Fruit fly (Drosophila melanogaster): ENCODE data around the gene CG33688.

Gene CG33688

DNA sequence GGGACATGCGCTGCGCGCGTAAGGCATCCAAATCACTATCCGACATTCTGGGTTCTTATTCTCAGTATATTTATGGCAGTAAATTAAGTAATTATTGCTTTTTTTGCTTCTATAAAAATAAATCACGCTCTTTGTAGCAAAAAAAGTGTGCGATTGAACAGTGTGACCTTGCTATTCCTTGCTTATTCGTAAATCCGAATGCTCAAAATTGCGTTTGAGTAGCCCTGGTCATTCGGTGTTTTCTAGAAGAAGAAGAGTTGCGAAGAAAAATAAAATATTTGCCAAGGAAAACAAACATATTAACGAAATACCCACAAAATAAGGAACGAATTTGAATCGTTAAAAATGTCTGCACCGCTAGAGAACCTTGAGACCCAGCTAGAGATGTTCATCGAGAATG is 32.8 kb downstream of the CG33688 start, which contains the start of the genes PDCD-5 and MED10 (continued):
- TF ChIP-seq HmgD (GFP tag; optimal IDR thresholded peaks at IDR 0.05), result peak; percentile 35
- no peak for TF ChIP-seq Ssrp (tag; optimal IDR thresholded peaks at IDR 0.05)
- TF ChIP-seq CG11560 (tag; IDR thresholded peaks at IDR 0.05), result peak; percentile 90
- TF ChIP-seq zen (tag; optimal IDR thresholded peaks at IDR 0.05), result peak; percentile 36
- no peak for TF ChIP-seq lov (optimal IDR thresholded peaks at IDR 0.05)
- no peak for TF ChIP-seq lov (GFP tag; IDR thresholded peaks at IDR 0.05)
- peak; percentile 77 for TF ChIP-seq CG9797 (GFP tag; optimal IDR thresholded peaks at IDR 0.05)
- peak; percentile 24 for TF ChIP-seq dmrt11E (tag; optimal IDR thresholded peaks at IDR 0.05)
- no peak for TF ChIP-seq mam (GFP tag; optimal IDR thresholded peaks at IDR 0.05)
- no peak for TF ChIP-seq HLHmδ (GFP tag; optimal IDR thresholded peaks at IDR 0.05)
- TF ChIP-seq Kr (GFP tag; optimal IDR thresholded peaks at IDR 0.05), result no peak
- no peak for TF ChIP-seq CG13894 (tag; optimal IDR thresholded peaks at IDR 0.05)
- no peak for TF ChIP-seq Side (GFP tag; optimal IDR thresholded peaks at IDR 0.05)
- peak; percentile 31 for TF ChIP-seq CHES-1-like (GFP tag; optimal IDR thresholded peaks at IDR 0.05)
- peak; percentile 60 for TF ChIP-seq CG12659 (GFP tag; optimal IDR thresholded peaks at IDR 0.05)
- TF ChIP-seq tgo (GFP tag; IDR thresholded peaks at IDR 0.05), result no peak
- no peak for TF ChIP-seq CG31365 (tag; optimal IDR thresholded peaks at IDR 0.05)
- TF ChIP-seq Rfx (GFP tag; IDR thresholded peaks at IDR 0.05), result no peak
- no peak for TF ChIP-seq Tbp (GFP tag; optimal IDR thresholded peaks at IDR 0.05)
- peak; percentile 9 to 14 for TF ChIP-seq dpn (GFP tag; optimal IDR thresholded peaks at IDR 0.05)
- peak; percentile 100 for TF ChIP-seq CG4617 (GFP tag; optimal IDR thresholded peaks at IDR 0.05; ENCODE audit: borderline replicate concordance)
- TF ChIP-seq CG2875 (GFP tag; optimal IDR thresholded peaks at IDR 0.05), result no peak
- TF ChIP-seq nmo (GFP tag; optimal IDR thresholded peaks at IDR 0.05), result peak; percentile 70
- TF ChIP-seq Scr (GFP tag; IDR thresholded peaks at IDR 0.05; ENCODE audit: partially characterized antibody), result peak; percentile 46
- no peak for TF ChIP-seq CG10543 (GFP tag; optimal IDR thresholded peaks at IDR 0.05)
- TF ChIP-seq bcd (GFP tag; optimal IDR thresholded peaks at IDR 0.05), result peak; percentile 59
- no peak for TF ChIP-seq vvl (GFP tag; IDR thresholded peaks at IDR 0.05)
- peak; percentile 45 for TF ChIP-seq Dref (GFP tag; IDR thresholded peaks at IDR 0.05)
- TF ChIP-seq dimm (GFP tag; IDR thresholded peaks at IDR 0.05), result no peak
- peak; percentile 96 for TF ChIP-seq gfzf (GFP tag; optimal IDR thresholded peaks at IDR 0.05)
- no peak for TF ChIP-seq sd (tag; optimal IDR thresholded peaks at IDR 0.05)
- TF ChIP-seq CG7357 (GFP tag; IDR thresholded peaks at IDR 0.05), result no peak
- peak; percentile 24 for TF ChIP-seq Hsf (GFP tag; optimal IDR thresholded peaks at IDR 0.05)
- no peak for TF ChIP-seq Hey (tag; optimal IDR thresholded peaks at IDR 0.05)
- no peak for TF ChIP-seq Fer3 (tag; optimal IDR thresholded peaks at IDR 0.05)
- no peak for TF ChIP-seq z (GFP tag; IDR thresholded peaks at IDR 0.05)
- TF ChIP-seq CG7271 (tag; optimal IDR thresholded peaks at IDR 0.05), result no peak
- TF ChIP-seq phol (tag; optimal IDR thresholded peaks at IDR 0.05), result peak; percentile 65
- no peak for TF ChIP-seq CG11696 (GFP tag; IDR thresholded peaks at IDR 0.05)
- no peak for TF ChIP-seq CG11093 (GFP tag; IDR thresholded peaks at IDR 0.05)
- TF ChIP-seq NfI (GFP tag; optimal IDR thresholded peaks at IDR 0.05), result peak; percentile 35
- no peak for TF ChIP-seq CG15011 (GFP tag; optimal IDR thresholded peaks at IDR 0.05)
- TF ChIP-seq CG13287 (GFP tag; IDR thresholded peaks at IDR 0.05; ENCODE audit: partially characterized antibody), result peak; percentile 36; the same call in 1 of the 2 replicates
- peak; percentile 96 for TF ChIP-seq YL-1 (GFP tag; optimal IDR thresholded peaks at IDR 0.05)
- no peak for TF ChIP-seq twi (tag; optimal IDR thresholded peaks at IDR 0.05)
- no peak for TF ChIP-seq Fer1 (GFP tag; optimal IDR thresholded peaks at IDR 0.05)
- no peak for TF ChIP-seq btn (GFP tag; optimal IDR thresholded peaks at IDR 0.05)
- TF ChIP-seq Opbp (GFP tag; IDR thresholded peaks at IDR 0.05; ENCODE audit: partially characterized antibody), result peak; percentile 50; the same call in 1 of the 3 replicates
- no peak for TF ChIP-seq CG15479 (GFP tag; optimal IDR thresholded peaks at IDR 0.05)
- TF ChIP-seq schlank (tag; optimal IDR thresholded peaks at IDR 0.05), result no peak
- TF ChIP-seq slbo (GFP tag; IDR thresholded peaks at IDR 0.05), result no peak

Data from whole organism, embryonic.